Fruit fly (Drosophila melanogaster) whole organism, embryonic: ENCODE data around the gene CG10638.

Experiments used
- CG10431 ChIP-seq: fragments of 200-800 bp; sonication (Bioruptor generic); optimal IDR thresholded peaks from 3 replicates; lab custom pipeline; 2018; ENCODE audit warnings: missing biosample characterization, mild to moderate bottlenecking, missing genetic modification characterization
- CG10979 ChIP-seq: fragments of 200-800 bp; sonication (Bioruptor generic); optimal IDR thresholded peaks from 2 replicates; lab custom pipeline; 2018; ENCODE audit warnings: missing biosample characterization, mild to moderate bottlenecking, missing genetic modification characterization, moderate library complexity
- CG11085 ChIP-seq: fragments of 200-800 bp; sonication (Bioruptor generic); IDR thresholded peaks from 2 replicates; pipeline ENCODE4 v1.3.6; 2022; ENCODE audit warnings: missing biosample characterization, missing genetic modification characterization
- CG11093 ChIP-seq: fragments of 200-800 bp; sonication (Bioruptor generic); IDR thresholded peaks from 3 replicates; pipeline ENCODE4 v1.3.6; 2022; ENCODE audit warnings: missing biosample characterization, missing genetic modification characterization
- CG11456 ChIP-seq: fragments of 200-800 bp; sonication (Bioruptor generic); IDR thresholded peaks from 3 replicates; pipeline ENCODE4 v1.3.6; 2022; ENCODE audit warnings: missing biosample characterization, missing genetic modification characterization
- CG12299 ChIP-seq: fragments of 200-800 bp; sonication (Bioruptor generic); optimal IDR thresholded peaks from 2 replicates; lab custom pipeline; 2018; ENCODE audit warnings: missing biosample characterization, mild to moderate bottlenecking, missing genetic modification characterization
- CG14441 ChIP-seq: fragments of 200-800 bp; sonication (Bioruptor generic); IDR thresholded peaks from 2 replicates; pipeline ENCODE4 v1.3.6; 2022; ENCODE audit warnings: missing biosample characterization, missing genetic modification characterization
- CG15514 ChIP-seq: fragments of 200-800 bp; sonication (Bioruptor generic); optimal IDR thresholded peaks from 3 replicates; lab custom pipeline; 2017; ENCODE audit warnings: missing biosample characterization, missing genetic modification characterization, mild to moderate bottlenecking, moderate library complexity, missing genetic modification reagents
- CG15696 ChIP-seq: fragments of 200-800 bp; sonication (Bioruptor generic); optimal IDR thresholded peaks from 2 replicates; lab custom pipeline; 2019; ENCODE audit warnings: missing biosample characterization, mild to moderate bottlenecking, missing genetic modification characterization, moderate library complexity
- CG17568 ChIP-seq: fragments of 200-800 bp; sonication (Bioruptor generic); optimal IDR thresholded peaks from 2 replicates; lab custom pipeline; 2018; ENCODE audit warnings: missing biosample characterization, mild to moderate bottlenecking, missing genetic modification characterization, moderate library complexity
- CG2199 ChIP-seq: fragments of 200-800 bp; sonication (Bioruptor generic); IDR thresholded peaks from 3 replicates; pipeline ENCODE4 v1.3.6; 2022; ENCODE audit warnings: missing biosample characterization, missing genetic modification characterization
- CG31365 ChIP-seq: fragments of 200-800 bp; sonication (Bioruptor generic); optimal IDR thresholded peaks from 2 replicates; lab custom pipeline; 2018; ENCODE audit warnings: missing biosample characterization, mild to moderate bottlenecking, missing genetic modification characterization
- CG31441 ChIP-seq: fragments of 200-800 bp; sonication (Bioruptor generic); IDR thresholded peaks from 2 replicates; pipeline ENCODE4 v1.3.6; 2022; ENCODE audit warnings: missing biosample characterization, missing genetic modification characterization
- CG33557 ChIP-seq: fragments of 200-800 bp; sonication (Bioruptor generic); optimal IDR thresholded peaks from 2 replicates; lab custom pipeline; 2019; ENCODE audit warnings: missing biosample characterization, mild to moderate bottlenecking, missing genetic modification characterization, moderate library complexity
- CG4617 ChIP-seq: fragments of 200-800 bp; sonication (Bioruptor generic); optimal IDR thresholded peaks from 3 replicates; lab custom pipeline; 2016; ENCODE audit warnings: missing biosample characterization, missing genetic modification characterization, borderline replicate concordance
- CG5245 ChIP-seq: fragments of 200-800 bp; sonication (Bioruptor generic); optimal IDR thresholded peaks from 3 replicates; lab custom pipeline; 2016; ENCODE audit warnings: missing biosample characterization, missing genetic modification characterization
- CG7556 ChIP-seq: fragments of 200-800 bp; sonication (Bioruptor generic); optimal IDR thresholded peaks from 2 replicates; lab custom pipeline; 2017; ENCODE audit warnings: missing biosample characterization, mild to moderate bottlenecking, missing genetic modification characterization
- CG8944 ChIP-seq: fragments of 200-800 bp; sonication (Bioruptor generic); optimal IDR thresholded peaks from 3 replicates; lab custom pipeline; 2016; ENCODE audit warnings: missing biosample characterization, missing genetic modification characterization
- CG9437 ChIP-seq: fragments of 200-800 bp; sonication (Bioruptor generic); optimal IDR thresholded peaks from 2 replicates; lab custom pipeline; 2018; ENCODE audit warnings: missing biosample characterization, mild to moderate bottlenecking, missing genetic modification characterization
- CG9932 ChIP-seq: fragments of 200-800 bp; sonication (Bioruptor generic); IDR thresholded peaks from 2 replicates; pipeline ENCODE4 v1.3.6; 2022; ENCODE audit warnings: missing biosample characterization, missing genetic modification characterization
- CrebB ChIP-seq: fragments of 200-800 bp; sonication (Bioruptor generic); optimal IDR thresholded peaks from 3 replicates; lab custom pipeline; 2018; ENCODE audit warnings: missing biosample characterization, mild to moderate bottlenecking, missing genetic modification characterization
- Dbx ChIP-seq: fragments of 200-800 bp; sonication (Bioruptor generic); IDR thresholded peaks from 3 replicates; pipeline ENCODE4 v1.3.6; 2022; ENCODE audit warnings: missing biosample characterization, missing genetic modification characterization
- Fer1 ChIP-seq: fragments of 200-800 bp; sonication (Bioruptor generic); optimal IDR thresholded peaks from 2 replicates; lab custom pipeline; 2017; ENCODE audit warnings: missing biosample characterization, mild to moderate bottlenecking, missing genetic modification characterization
- H2.0 ChIP-seq: fragments of 200-800 bp; sonication (Bioruptor generic); IDR thresholded peaks from 2 replicates; pipeline ENCODE4 v1.3.6; 2022; ENCODE audit warnings: missing biosample characterization, missing genetic modification characterization
- HHEX ChIP-seq: fragments of 200-800 bp; sonication (Bioruptor generic); optimal IDR thresholded peaks from 3 replicates; lab custom pipeline; 2017; ENCODE audit warnings: missing biosample characterization, mild to moderate bottlenecking, missing genetic modification characterization, missing genetic modification reagents
- HLH3B ChIP-seq: fragments of 200-800 bp; sonication (Bioruptor generic); IDR thresholded peaks from 2 replicates; pipeline ENCODE4 v1.3.6; 2022; ENCODE audit warnings: missing biosample characterization, missing genetic modification characterization
- HmgZ ChIP-seq: fragments of 200-800 bp; sonication (Bioruptor generic); optimal IDR thresholded peaks from 2 replicates; lab custom pipeline; 2018; ENCODE audit warnings: missing biosample characterization, mild to moderate bottlenecking, missing genetic modification characterization
- Hr3 ChIP-seq: fragments of 200-800 bp; sonication (Bioruptor generic); optimal IDR thresholded peaks from 3 replicates; lab custom pipeline; 2016; ENCODE audit warnings: missing biosample characterization, missing genetic modification characterization
- Max ChIP-seq: fragments of 200-800 bp; sonication (Bioruptor generic); optimal IDR thresholded peaks from 2 replicates; lab custom pipeline; 2016; ENCODE audit warnings: missing biosample characterization, mild to moderate bottlenecking, missing genetic modification characterization
- Neu2 ChIP-seq: fragments of 200-800 bp; sonication (Bioruptor generic); optimal IDR thresholded peaks from 3 replicates; lab custom pipeline; 2016; ENCODE audit warnings: missing biosample characterization, missing genetic modification characterization, borderline replicate concordance
- Tbp ChIP-seq: fragments of >200 bp; optimal IDR thresholded peaks from 2 replicates; lab custom pipeline; 2018; ENCODE audit warnings: missing biosample characterization, missing genetic modification characterization
- Xrp1 ChIP-seq: fragments of 200-800 bp; sonication (Bioruptor generic); IDR thresholded peaks from 2 replicates; pipeline ENCODE4 v1.3.6; 2022; ENCODE audit warnings: missing biosample characterization, missing genetic modification characterization
- YL-1 ChIP-seq: fragments of 200-800 bp; sonication (Bioruptor generic); optimal IDR thresholded peaks from 3 replicates; lab custom pipeline; 2017; ENCODE audit warnings: missing biosample characterization, mild to moderate bottlenecking, missing genetic modification characterization
- al ChIP-seq: fragments of 200-800 bp; sonication (Bioruptor generic); IDR thresholded peaks from 2 replicates; pipeline ENCODE4 v1.3.6; 2022; ENCODE audit warnings: missing biosample characterization, missing genetic modification characterization
- ato ChIP-seq: fragments of 200-800 bp; sonication (Bioruptor generic); IDR thresholded peaks from 2 replicates; pipeline ENCODE4 v1.3.6; 2022; ENCODE audit warnings: missing biosample characterization, missing genetic modification characterization; ENCODE audit not compliant: partially characterized antibody
- bbx ChIP-seq: fragments of 200-800 bp; sonication (Bioruptor generic); IDR thresholded peaks from 2 replicates; pipeline ENCODE4 v1.3.6; 2022; ENCODE audit warnings: missing biosample characterization, missing genetic modification characterization; ENCODE audit not compliant: partially characterized antibody
- btn ChIP-seq: fragments of 200-800 bp; sonication (Bioruptor generic); optimal IDR thresholded peaks from 2 replicates; lab custom pipeline; 2016; ENCODE audit warnings: missing biosample characterization, missing genetic modification characterization
- cad ChIP-seq: fragments of >200 bp; optimal IDR thresholded peaks from 2 replicates; lab custom pipeline; 2017; ENCODE audit warnings: missing biosample characterization, missing genetic modification characterization
- fd3F ChIP-seq: fragments of 200-800 bp; sonication (Bioruptor generic); optimal IDR thresholded peaks from 2 replicates; lab custom pipeline; 2018; ENCODE audit warnings: missing biosample characterization, mild to moderate bottlenecking, missing genetic modification characterization, moderate library complexity
- fd96Cb ChIP-seq: fragments of 200-800 bp; sonication (Bioruptor generic); optimal IDR thresholded peaks from 2 replicates; lab custom pipeline; 2018; ENCODE audit warnings: missing biosample characterization, mild to moderate bottlenecking, missing genetic modification characterization, moderate library complexity
- gcm2 ChIP-seq: fragments of 200-800 bp; sonication (Bioruptor generic); optimal IDR thresholded peaks from 2 replicates; lab custom pipeline; 2016; ENCODE audit warnings: missing biosample characterization, missing genetic modification characterization
- gfzf ChIP-seq: fragments of 200-800 bp; sonication (Bioruptor generic); optimal IDR thresholded peaks from 2 replicates; lab custom pipeline; 2016; ENCODE audit warnings: missing biosample characterization, mild to moderate bottlenecking, missing genetic modification characterization, moderate library complexity
- scrt ChIP-seq: fragments of 200-800 bp; sonication (Bioruptor generic); optimal IDR thresholded peaks from 2 replicates; lab custom pipeline; 2018; ENCODE audit warnings: missing biosample characterization, mild to moderate bottlenecking, missing genetic modification characterization, moderate library complexity
- sob ChIP-seq: fragments of 200-800 bp; sonication (Bioruptor generic); IDR thresholded peaks from 2 replicates; pipeline ENCODE4 v1.3.6; 2022; ENCODE audit warnings: missing biosample characterization, missing genetic modification characterization
- tio ChIP-seq: fragments of 200-800 bp; sonication (Bioruptor generic); optimal IDR thresholded peaks from 2 replicates; lab custom pipeline; 2017; ENCODE audit warnings: missing biosample characterization, missing genetic modification characterization, inconsistent platforms
- toy ChIP-seq: fragments of 200-800 bp; sonication (Bioruptor generic); IDR thresholded peaks from 2 replicates; pipeline ENCODE4 v1.3.6; 2022; ENCODE audit warnings: missing biosample characterization, missing genetic modification characterization
- wor ChIP-seq: fragments of 200-800 bp; sonication (Bioruptor generic); IDR thresholded peaks from 2 replicates; pipeline ENCODE4 v1.3.6; 2022; ENCODE audit warnings: missing biosample characterization, missing genetic modification characterization
- z ChIP-seq: fragments of 200-800 bp; sonication (Bioruptor generic); IDR thresholded peaks from 3 replicates; pipeline ENCODE4 v1.3.6; 2022; ENCODE audit warnings: missing biosample characterization, missing genetic modification characterization
- zen ChIP-seq: fragments of 200-800 bp; sonication (Bioruptor generic); optimal IDR thresholded peaks from 3 replicates; lab custom pipeline; 2018; ENCODE audit warnings: missing biosample characterization, mild to moderate bottlenecking, missing genetic modification characterization, moderate library complexity

Gene CG10638

DNA sequence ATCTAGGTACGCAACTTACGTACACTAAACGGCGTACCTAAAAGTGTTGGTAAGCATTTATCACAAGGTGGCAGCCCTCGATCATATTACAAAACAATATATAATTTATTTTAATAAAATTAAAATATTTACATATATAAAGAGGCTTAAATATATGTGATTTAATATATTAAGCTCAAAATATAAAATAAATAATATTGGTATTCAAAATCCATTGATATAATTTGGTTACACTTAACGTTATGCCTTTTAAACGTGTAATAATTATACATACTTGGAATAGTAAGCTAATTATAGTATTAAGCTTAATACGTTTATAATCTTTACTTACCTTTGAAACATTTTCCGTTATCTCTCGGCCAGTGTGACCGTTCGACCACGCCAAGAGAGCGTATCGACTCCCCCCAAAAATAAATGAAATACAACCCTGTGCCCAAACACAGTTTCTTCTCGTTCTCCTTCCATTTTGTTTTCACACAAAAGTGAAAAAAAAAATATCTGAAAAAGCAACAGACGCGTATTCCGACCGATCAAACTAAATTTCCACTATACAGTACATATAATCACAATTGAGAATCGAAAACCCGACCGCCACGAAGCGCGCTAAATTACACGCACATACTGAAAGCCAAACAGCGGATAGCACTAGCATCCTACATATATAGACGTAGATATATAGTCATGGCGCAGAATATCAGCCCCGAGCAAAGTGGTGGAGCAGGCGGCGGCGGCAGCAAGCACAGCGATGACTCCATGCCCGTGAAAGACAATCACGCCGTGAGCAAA, 2.9 kb upstream of the CG10638 start, which contains the start of the genes CG10646 and vih (continued):
- TF ChIP-seq zen = peak; percentile 43
- TF ChIP-seq gcm2 (GFP tag; lab: Kevin White, UChicago) = no peak
- no peak for TF ChIP-seq wor (GFP tag; lab: Robert Waterston, UW)
- TF ChIP-seq CG4617 = peak; percentile 75
- no peak for TF ChIP-seq CG5245
- peak; percentile 28 for TF ChIP-seq HmgZ
- TF ChIP-seq CG8944 (GFP tag; lab: Kevin White, UChicago) = no peak
- TF ChIP-seq Xrp1 (GFP tag; lab: Robert Waterston, UW) = 0 out of 2 replicates have a peak, but pooled peaks have one; percentile 7
- TF ChIP-seq Fer1 (GFP tag; lab: Kevin White, UChicago) = peak; percentile 57
- 0 out of 2 replicates have a peak, but pooled peaks have one; percentile 6 for TF ChIP-seq CG14441 (GFP tag; lab: Robert Waterston, UW)
- TF ChIP-seq Tbp (GFP tag; lab: Kevin White, UChicago) = no peak
- peak; percentile 61 for TF ChIP-seq CG9437 (GFP tag; lab: Kevin White, UChicago)
- TF ChIP-seq ato = no peak
- TF ChIP-seq CG33557 (GFP tag; lab: Kevin White, UChicago) = peak; percentile 20
- no peak for TF ChIP-seq CG12299 (tag; lab: Kevin White, UChicago)
- TF ChIP-seq Neu2 = no peak
- peak; percentile 31; the same call in 1 of the 2 replicates for TF ChIP-seq H2.0 (GFP tag; lab: Robert Waterston, UW)
- TF ChIP-seq CG17568 (GFP tag; lab: Kevin White, UChicago) = no peak
- TF ChIP-seq btn (GFP tag; lab: Kevin White, UChicago) = no peak
- no peak for TF ChIP-seq CG10431 (GFP tag; lab: Kevin White, UChicago)
- no peak for TF ChIP-seq CG2199 (GFP tag; lab: Robert Waterston, UW)
- TF ChIP-seq CG11456 (GFP tag; lab: Robert Waterston, UW) = no peak; the same call in 2 of the 3 replicates
- 0 out of 3 replicates have a peak, but pooled peaks have one; percentile 37 for TF ChIP-seq Dbx (GFP tag; lab: Robert Waterston, UW)
- 0 out of 2 replicates have a peak, but pooled peaks have one; percentile 46 for TF ChIP-seq CG9932 (GFP tag; lab: Robert Waterston, UW)
- TF ChIP-seq al (GFP tag; lab: Robert Waterston, UW) = 0 out of 2 replicates have a peak, but pooled peaks have one; percentile 29
- TF ChIP-seq HHEX (GFP tag; lab: Kevin White, UChicago) = peak; percentile 58
- TF ChIP-seq scrt (GFP tag; lab: Kevin White, UChicago) = no peak
- no peak for TF ChIP-seq bbx (GFP tag; lab: Robert Waterston, UW)
- TF ChIP-seq sob (GFP tag; lab: Robert Waterston, UW) = peak; percentile 7; the same call in 1 of the 2 replicates
- TF ChIP-seq tio (GFP tag; lab: Kevin White, UChicago) = no peak
- TF ChIP-seq CG31365 = no peak
- TF ChIP-seq Max (GFP tag; lab: Kevin White, UChicago) = peak; percentile 35
- peak; percentile 9 for TF ChIP-seq CG15696 (tag; lab: Kevin White, UChicago)
- TF ChIP-seq Hr3 (GFP tag; lab: Kevin White, UChicago) = peak; percentile 62
- no peak for TF ChIP-seq CrebB
- no peak for TF ChIP-seq z (GFP tag; lab: Robert Waterston, UW)
- peak; percentile 41 for TF ChIP-seq CG10979 (tag; lab: Kevin White, UChicago)
- TF ChIP-seq CG11093 = no peak
- peak; percentile 71 for TF ChIP-seq gfzf (GFP tag; lab: Kevin White, UChicago)
- peak; percentile 13 for TF ChIP-seq fd96Cb (tag; lab: Kevin White, UChicago)
- no peak for TF ChIP-seq fd3F
- 0 out of 2 replicates have a peak, but pooled peaks have one; percentile 23 for TF ChIP-seq HLH3B (GFP tag; lab: Robert Waterston, UW)
- TF ChIP-seq CG15514 = peak; percentile 66
- peak; percentile 88 for TF ChIP-seq YL-1 (GFP tag; lab: Kevin White, UChicago)
- TF ChIP-seq cad (GFP tag; lab: Kevin White, UChicago) = no peak
- no peak for TF ChIP-seq CG11085 (GFP tag; lab: Robert Waterston, UW)
- no peak for TF ChIP-seq toy
- peak; percentile 40 for TF ChIP-seq CG7556 (GFP tag; lab: Kevin White, UChicago)
- TF ChIP-seq CG31441 (GFP tag; lab: Robert Waterston, UW) = peak; percentile 63
